Fruit fly (Drosophila melanogaster) Kc167 (cell line): ENCODE measurements around the gene Ect3.
"Not testable (repeated sequence)": the region's sequence is repeated elsewhere in the genome, so short reads cannot be mapped to it uniquely, and the experiment has no call there.

Experiments
- Myc ChIP-seq: fragments of >200 bp; optimal IDR thresholded peaks from 2 replicates; lab custom pipeline; 2017; ENCODE audit warnings: missing external identifiers
- Sin3A ChIP-seq: fragments of >200 bp; optimal IDR thresholded peaks from 2 replicates; lab custom pipeline; 2018; ENCODE audit warnings: missing external identifiers
- h ChIP-seq: fragments of >200 bp; optimal IDR thresholded peaks from 3 replicates; lab custom pipeline; 2018; ENCODE audit warnings: missing external identifiers
- insv ChIP-seq: fragments of >200 bp; optimal IDR thresholded peaks from 3 replicates; lab custom pipeline; 2018; ENCODE audit warnings: missing external identifiers
- psq ChIP-seq: fragments of >200 bp; optimal IDR thresholded peaks from 2 replicates; lab custom pipeline; 2017; ENCODE audit warnings: missing external identifiers
- ttk ChIP-seq: sonication (Bioruptor generic); optimal IDR thresholded peaks from 2 replicates; lab custom pipeline; 2017; ENCODE audit warnings: missing external identifiers

The Ect3 gene

DNA sequence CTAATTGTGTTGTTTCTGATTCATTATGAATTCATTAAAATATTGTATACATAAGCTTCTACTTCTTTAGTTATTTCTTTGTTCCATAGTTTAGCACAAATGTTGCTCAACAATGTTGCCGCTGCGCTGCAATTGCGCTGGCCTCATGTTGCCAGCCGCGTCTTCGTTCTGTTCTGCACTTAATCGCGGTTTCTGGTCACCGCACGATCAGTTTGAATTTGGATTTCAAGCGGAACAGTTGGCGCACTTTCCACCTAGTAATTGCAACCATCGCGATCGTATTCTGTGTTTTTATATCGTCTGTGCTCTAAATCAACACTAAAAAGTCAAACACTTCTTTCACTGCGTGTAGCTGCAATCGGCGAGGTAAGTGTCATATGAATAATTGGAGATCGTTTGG lies at the start of gene Ect3:
Gene Ect3, plus strand, starts transcription at position 205 of the 400 bp plus-strand sequence.
- TF ChIP-seq ttk (no peak), psq (lab: Kevin White, UChicago) (no peak), Sin3A (lab: Kevin White, UChicago) (no peak), insv (lab: Kevin White, UChicago) (no peak), h (lab: Kevin White, UChicago) (no peak), Myc (no peak)

DNA sequence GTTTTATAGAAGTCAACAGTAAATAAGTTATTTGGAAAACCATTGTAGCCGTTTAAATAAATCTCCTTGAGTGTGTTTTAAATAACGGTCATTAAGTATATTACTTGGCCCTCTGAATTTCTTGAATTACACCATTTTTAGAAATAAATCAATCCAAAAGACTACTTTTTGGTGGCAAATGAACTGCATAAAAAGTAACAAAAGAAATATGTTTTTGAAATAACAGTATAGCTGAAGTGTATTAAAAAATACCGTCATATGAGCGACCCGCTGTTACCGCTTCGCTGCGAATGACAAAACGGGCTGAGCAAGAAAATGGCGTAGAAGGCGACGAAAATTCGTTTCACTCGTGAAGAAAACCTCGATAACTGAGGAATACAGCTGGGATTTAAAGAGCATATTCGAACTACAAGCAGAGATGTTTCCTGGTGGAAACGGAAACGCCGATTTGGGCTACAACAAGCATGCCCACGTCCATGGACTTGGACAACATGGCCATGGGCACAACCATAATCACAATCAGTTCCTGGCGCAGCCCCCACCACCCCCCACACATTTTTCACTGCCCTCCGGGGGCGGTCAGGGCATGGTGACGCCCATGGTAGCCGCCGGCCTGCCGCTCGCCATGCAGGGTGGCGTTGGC lies 49.6 kb upstream of the Ect3 start, which contains the start of gene CG31211:
Gene CG31211, plus strand, starts transcription at position 294 of the 643 bp plus-strand sequence.
- TF ChIP-seq ttk (no peak), Myc (no peak), Sin3A (lab: Kevin White, UChicago) (no peak), psq (lab: Kevin White, UChicago) (no peak), insv (lab: Kevin White, UChicago) (no peak), h (lab: Kevin White, UChicago) (no peak)

- not testable (repeated sequence) for TF ChIP-seq Sin3A (lab: Kevin White, UChicago); insv (lab: Kevin White, UChicago); ttk
These were observed 42.6 kb upstream of the Ect3 start, which contains the start of gene Hsp70Aa for dm6 chr3R:11956444-11956843. TSS of gene Hsp70Aa (minus strand) at chr3R:11956544.

DNA sequence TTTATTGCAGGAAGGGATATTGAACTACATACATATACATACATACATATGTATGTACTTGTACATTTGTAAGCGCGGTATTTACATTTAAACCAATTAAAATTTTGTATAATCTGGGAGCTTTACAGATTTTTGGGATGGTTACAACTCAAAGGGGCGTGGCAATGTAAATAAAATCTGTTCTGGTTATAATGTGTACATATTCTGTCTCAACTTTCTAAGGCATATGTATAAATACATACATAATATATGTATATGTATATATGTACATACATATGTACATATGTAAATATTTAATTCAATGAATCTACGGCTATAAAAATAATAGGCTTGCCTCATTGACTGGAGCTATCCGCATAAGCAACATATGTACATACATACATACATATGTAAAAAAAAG lies 41.7 kb upstream of the Ect3 start:
- TF ChIP-seq Sin3A (lab: Kevin White, UChicago) (no peak), Myc (no peak), h (lab: Kevin White, UChicago) (no peak), insv (lab: Kevin White, UChicago) (no peak), psq (lab: Kevin White, UChicago) (no peak), ttk (no peak)

DNA sequence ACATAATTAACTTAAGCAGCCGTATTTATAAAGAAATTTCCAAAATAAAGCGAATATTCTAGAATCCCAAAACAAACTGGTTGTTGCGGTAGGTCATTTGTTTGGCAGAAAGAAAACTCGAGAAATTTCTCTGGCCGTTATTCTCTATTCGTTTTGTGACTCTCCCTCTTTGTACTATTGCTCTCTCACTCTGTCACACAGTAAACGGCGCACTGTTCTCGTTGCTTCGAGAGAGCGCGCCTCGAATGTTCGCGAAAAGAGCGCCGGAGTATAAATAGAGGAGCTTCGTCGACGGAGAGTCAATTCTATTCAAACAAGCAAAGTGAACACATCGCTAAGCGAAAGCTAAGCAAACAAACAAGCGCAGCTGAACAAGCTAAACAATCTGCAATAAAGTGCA lies 40.8 kb upstream of the Ect3 start, which contains the start of gene Hsp70Ab:
Gene Hsp70Ab, plus strand, starts transcription at position 301 of the 400 bp plus-strand sequence.
- not testable (repeated sequence) for TF ChIP-seq ttk; Myc; h (lab: Kevin White, UChicago)

- TF ChIP-seq ttk: no peak
- no peak for TF ChIP-seq psq (lab: Kevin White, UChicago)
- no peak for TF ChIP-seq Myc
- no peak for TF ChIP-seq h (lab: Kevin White, UChicago)
- peak; percentile 94 for TF ChIP-seq Sin3A (lab: Kevin White, UChicago)
These were observed 36.3 kb upstream of the Ect3 start, which contains the start of the genes CG3281 and aurA for dm6 chr3R:11962739-11963214. TSS of gene CG3281 (minus strand) at chr3R:11962805. TSS of gene aurA (plus strand) at chr3R:11963124.

DNA sequence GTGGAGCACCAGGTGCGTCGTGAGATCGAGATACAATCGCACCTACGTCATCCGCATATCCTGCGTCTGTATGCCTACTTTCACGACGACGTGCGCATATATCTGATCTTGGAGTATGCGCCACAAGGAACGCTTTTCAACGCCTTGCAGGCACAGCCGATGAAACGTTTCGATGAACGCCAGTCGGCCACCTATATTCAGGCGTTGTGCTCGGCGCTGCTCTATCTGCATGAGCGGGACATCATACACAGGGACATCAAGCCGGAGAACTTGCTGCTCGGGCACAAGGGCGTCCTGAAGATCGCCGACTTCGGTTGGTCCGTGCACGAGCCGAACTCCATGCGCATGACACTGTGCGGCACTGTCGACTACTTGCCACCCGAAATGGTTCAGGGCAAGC lies 35.1 kb upstream of the Ect3 start:
- TF ChIP-seq Sin3A (lab: Kevin White, UChicago): no peak

- no peak for TF ChIP-seq insv (lab: Kevin White, UChicago)
- no peak for TF ChIP-seq psq (lab: Kevin White, UChicago)
These were observed 31.6 kb upstream of the Ect3 start, which contains the start of the genes CG12213 and GC1 for dm6 chr3R:11967262-11968029. TSS of gene CG12213 (minus strand) at chr3R:11967691. TSS of gene GC1 (plus strand) at chr3R:11967708.

- TF ChIP-seq insv (lab: Kevin White, UChicago) (no peak), Sin3A (lab: Kevin White, UChicago) (no peak)
These were observed 30.9 kb upstream of the Ect3 start for dm6 chr3R:11968030-11968753.

- TF ChIP-seq h (lab: Kevin White, UChicago) (no peak), insv (lab: Kevin White, UChicago) (no peak), Sin3A (lab: Kevin White, UChicago) (no peak), ttk (no peak)
These were observed 29.9 kb upstream of the Ect3 start for dm6 chr3R:11969217-11969616.

dm6 chr3R:11971394-11971793 lies 27.7 kb upstream of the Ect3 start, which contains the start of gene GC2:
TSS of gene GC2 (plus strand) at chr3R:11971694.
- no peak for TF ChIP-seq insv (lab: Kevin White, UChicago)
- no peak for TF ChIP-seq h (lab: Kevin White, UChicago)
- TF ChIP-seq Sin3A (lab: Kevin White, UChicago): no peak
- TF ChIP-seq ttk: no peak
- TF ChIP-seq psq (lab: Kevin White, UChicago): no peak
- no peak for TF ChIP-seq Myc

dm6 chr3R:11973826-11974225 lies 25.3 kb upstream of the Ect3 start:
- no peak for TF ChIP-seq h (lab: Kevin White, UChicago)
- no peak for TF ChIP-seq Myc
- no peak for TF ChIP-seq Sin3A (lab: Kevin White, UChicago)
- no peak for TF ChIP-seq ttk
- no peak for TF ChIP-seq psq (lab: Kevin White, UChicago)
- no peak for TF ChIP-seq insv (lab: Kevin White, UChicago)
